Fruit fly (Drosophila melanogaster): Measurements from ENCODE around the gene msd5.

msd5 gene

dm6 chr3L:1334571-1335427 lies 1.9 kb upstream of the msd5 start, which contains the start of the genes Hmbs and CG2211 (continued):
- TF ChIP-seq CG11560 (tag; IDR thresholded peaks at IDR 0.05), result peak; percentile 74; the same call in 2 of the 3 replicates
- TF ChIP-seq knrl (GFP tag; IDR thresholded peaks at IDR 0.05; ENCODE audit: partially characterized antibody), result peak; percentile 60
- TF ChIP-seq CG17802 (tag; optimal IDR thresholded peaks at IDR 0.05), result peak; percentile 70
- peak; percentile 83 for TF ChIP-seq CG10979 (tag; optimal IDR thresholded peaks at IDR 0.05)
- TF ChIP-seq vnd (GFP tag; IDR thresholded peaks at IDR 0.05; ENCODE audit: partially characterized antibody), result no peak
- TF ChIP-seq zfh2 (GFP tag; optimal IDR thresholded peaks at IDR 0.05), result peak; percentile 89
- TF ChIP-seq MESR4 (GFP tag; optimal IDR thresholded peaks at IDR 0.05), result peak; percentile 77
- TF ChIP-seq NK7.1 (GFP tag; optimal IDR thresholded peaks at IDR 0.05), result peak; percentile 58
- TF ChIP-seq CG4282 (GFP tag; optimal IDR thresholded peaks at IDR 0.05), result peak; percentile 74
- peak; percentile 50; the same call in 1 of the 2 replicates for TF ChIP-seq gsb (GFP tag; IDR thresholded peaks at IDR 0.05)
- TF ChIP-seq CG10462 (GFP tag; optimal IDR thresholded peaks at IDR 0.05), result peak; percentile 69
- TF ChIP-seq Six4 (GFP tag; optimal IDR thresholded peaks at IDR 0.05), result peak; percentile 85
- peak; percentile 74 for TF ChIP-seq CG8089 (GFP tag; optimal IDR thresholded peaks at IDR 0.05)
- peak; percentile 93 for TF ChIP-seq HLH54F (GFP tag; optimal IDR thresholded peaks at IDR 0.05)
- TF ChIP-seq CG1024 (GFP tag; IDR thresholded peaks at IDR 0.05), result peak; percentile 75
- TF ChIP-seq tup (GFP tag; optimal IDR thresholded peaks at IDR 0.05), result peak; percentile 75
- no peak for TF ChIP-seq pita (GFP tag; optimal IDR thresholded peaks at IDR 0.05)
- peak; percentile 67 for TF ChIP-seq CG17385 (GFP tag; optimal IDR thresholded peaks at IDR 0.05)
- no peak for TF ChIP-seq CG11504 (tag; optimal IDR thresholded peaks at IDR 0.05)
- peak; percentile 95 for TF ChIP-seq lilli (GFP tag; optimal IDR thresholded peaks at IDR 0.05)
- TF ChIP-seq dpn (GFP tag; optimal IDR thresholded peaks at IDR 0.05), result peak; percentile 92 to 94
- peak; percentile 82 for TF ChIP-seq CG7372 (GFP tag; IDR thresholded peaks at IDR 0.05)
- TF ChIP-seq chm (GFP tag; IDR thresholded peaks at IDR 0.05), result peak; percentile 83
- no peak for TF ChIP-seq CG8478 (optimal IDR thresholded peaks at IDR 0.05)
- peak; percentile 72 for TF ChIP-seq onecut (GFP tag; IDR thresholded peaks at IDR 0.05)
- peak; percentile 94 for TF ChIP-seq Hsf (GFP tag; optimal IDR thresholded peaks at IDR 0.05)
- TF ChIP-seq tin (GFP tag; optimal IDR thresholded peaks at IDR 0.05), result peak; percentile 92
- TF ChIP-seq Sox100B (GFP tag; optimal IDR thresholded peaks at IDR 0.05), result peak; percentile 61
- TF ChIP-seq CG11093 (GFP tag; IDR thresholded peaks at IDR 0.05), result peak; percentile 76; the same call in 2 of the 3 replicates
- TF ChIP-seq al (GFP tag; IDR thresholded peaks at IDR 0.05), result peak; percentile 79
- TF ChIP-seq Fer3 (tag; optimal IDR thresholded peaks at IDR 0.05), result peak; percentile 84
- TF ChIP-seq CG33557 (GFP tag; optimal IDR thresholded peaks at IDR 0.05), result peak; percentile 79
- peak; percentile 81 for TF ChIP-seq CG8924 (tag; optimal IDR thresholded peaks at IDR 0.05)
- no peak for TF ChIP-seq nau (GFP tag; optimal IDR thresholded peaks at IDR 0.05)
- TF ChIP-seq fu2 (GFP tag; optimal IDR thresholded peaks at IDR 0.05), result peak; percentile 84
- TF ChIP-seq ems (GFP tag; optimal IDR thresholded peaks at IDR 0.05), result peak; percentile 91
- peak; percentile 58 for TF ChIP-seq wdn (GFP tag; IDR thresholded peaks at IDR 0.05)
- TF ChIP-seq zen (tag; optimal IDR thresholded peaks at IDR 0.05), result peak; percentile 87
- TF ChIP-seq slp2 (GFP tag; optimal IDR thresholded peaks at IDR 0.05), result peak; percentile 86
- peak; percentile 64 for TF ChIP-seq CG6854 (GFP tag; optimal IDR thresholded peaks at IDR 0.05)
- TF ChIP-seq CG17912 (GFP tag; optimal IDR thresholded peaks at IDR 0.05), result no peak
- TF ChIP-seq CG18599 (GFP tag; optimal IDR thresholded peaks at IDR 0.05), result peak; percentile 91
- TF ChIP-seq CG4328 (GFP tag; optimal IDR thresholded peaks at IDR 0.05), result peak; percentile 88
- TF ChIP-seq CG31365 (tag; optimal IDR thresholded peaks at IDR 0.05), result peak; percentile 25
- peak; percentile 37; the same call in 1 of the 3 replicates for TF ChIP-seq HLH4C (GFP tag; IDR thresholded peaks at IDR 0.05; ENCODE audit: partially characterized antibody)
- peak; percentile 70; the same call in 3 of the 4 replicates for TF ChIP-seq Dll (GFP tag; IDR thresholded peaks at IDR 0.05; ENCODE audit: partially characterized antibody)
- peak; percentile 80 for TF ChIP-seq CG6689 (GFP tag; IDR thresholded peaks at IDR 0.05)
- TF ChIP-seq CG32532 (GFP tag; IDR thresholded peaks at IDR 0.05), result peak; percentile 90
- peak; percentile 41 for TF ChIP-seq BtbVII (GFP tag; optimal IDR thresholded peaks at IDR 0.05)

Data from whole organism, embryonic.